Fruit fly (Drosophila melanogaster) whole organism, embryonic: ENCODE data around the gene CG8944.

ENCODE experiments used
- CG10147 ChIP-seq: fragments of 200-800 bp; sonication (Bioruptor generic); optimal IDR thresholded peaks from 2 replicates; lab custom pipeline; 2019; ENCODE audit warnings: missing biosample characterization, mild to moderate bottlenecking, missing genetic modification characterization, moderate library complexity
- CG31441 ChIP-seq: fragments of 200-800 bp; sonication (Bioruptor generic); IDR thresholded peaks from 2 replicates; pipeline ENCODE4 v1.3.6; 2022; ENCODE audit warnings: missing biosample characterization, missing genetic modification characterization
- Dad ChIP-seq: fragments of 200-800 bp; sonication (Bioruptor generic); optimal IDR thresholded peaks from 3 replicates; lab custom pipeline; 2016; ENCODE audit warnings: missing biosample characterization, missing genetic modification characterization
- Sox102F ChIP-seq: fragments of 200-800 bp; sonication (Bioruptor generic); optimal IDR thresholded peaks from 2 replicates; lab custom pipeline; 2018; ENCODE audit warnings: missing biosample characterization, mild to moderate bottlenecking, missing genetic modification characterization, moderate library complexity

dm6 chrX:15759752-15760446 lies 13.9 kb upstream of the CG8944 start:
- TF ChIP-seq CG31441 (no peak), CG10147 (GFP tag; lab: Kevin White, UChicago) (no peak), Sox102F (GFP tag; lab: Kevin White, UChicago) (no peak), Dad (GFP tag; lab: Kevin White, UChicago) (no peak)
